Fruit fly (Drosophila melanogaster) whole organism, embryonic: ENCODE measurements around the gene CG32488.

ENCODE experiments used
- CG12155 ChIP-seq: fragments of 200-800 bp; sonication (Bioruptor generic); optimal IDR thresholded peaks from 3 replicates; lab custom pipeline; 2016; ENCODE audit warnings: missing biosample characterization, missing genetic modification characterization
- CG15696 ChIP-seq: fragments of 200-800 bp; sonication (Bioruptor generic); optimal IDR thresholded peaks from 2 replicates; lab custom pipeline; 2019; ENCODE audit warnings: missing biosample characterization, mild to moderate bottlenecking, missing genetic modification characterization, moderate library complexity
- CG30431 ChIP-seq: fragments of 200-800 bp; sonication (Bioruptor generic); optimal IDR thresholded peaks from 2 replicates; lab custom pipeline; 2017; ENCODE audit warnings: missing biosample characterization, missing genetic modification characterization
- CG3995 ChIP-seq: fragments of 200-800 bp; sonication (Bioruptor generic); optimal IDR thresholded peaks from 3 replicates; lab custom pipeline; 2016; ENCODE audit warnings: missing biosample characterization, missing genetic modification characterization
- CG6765 ChIP-seq: fragments of 200-800 bp; sonication (Bioruptor generic); optimal IDR thresholded peaks from 3 replicates; lab custom pipeline; 2017; ENCODE audit warnings: missing biosample characterization, mild to moderate bottlenecking, missing genetic modification characterization
- abd-A ChIP-seq: fragments of 200-800 bp; sonication (Bioruptor generic); optimal IDR thresholded peaks from 3 replicates; lab custom pipeline; 2019; ENCODE audit warnings: missing biosample characterization, mild to moderate bottlenecking, missing genetic modification characterization, moderate library complexity
- bsh ChIP-seq, 2 experiments: fragments of 200-800 bp; sonication (Bioruptor generic); optimal IDR thresholded peaks; 2 replicates each; lab custom pipeline; 2017 to 2018; ENCODE audit warnings: mild to moderate bottlenecking in 2 of 2, missing biosample characterization in 2 of 2, missing genetic modification characterization in 2 of 2, moderate library complexity in 1 of 2
- lab ChIP-seq: fragments of 200-800 bp; sonication (Bioruptor generic); optimal IDR thresholded peaks from 3 replicates; lab custom pipeline; 2017; ENCODE audit warnings: missing biosample characterization, missing genetic modification characterization, mild to moderate bottlenecking, moderate library complexity, missing genetic modification reagents
- nmo ChIP-seq: fragments of 200-800 bp; sonication (Bioruptor generic); optimal IDR thresholded peaks from 2 replicates; lab custom pipeline; 2018; ENCODE audit warnings: missing biosample characterization, mild to moderate bottlenecking, missing genetic modification characterization, moderate library complexity
- pnt ChIP-seq: fragments of 200-800 bp; sonication (Bioruptor generic); optimal IDR thresholded peaks from 3 replicates; lab custom pipeline; 2016; ENCODE audit warnings: missing biosample characterization, missing genetic modification characterization
- sima ChIP-seq: fragments of 200-800 bp; sonication (Bioruptor generic); optimal IDR thresholded peaks from 2 replicates; lab custom pipeline; 2016; ENCODE audit warnings: missing biosample characterization, missing genetic modification characterization

DNA sequence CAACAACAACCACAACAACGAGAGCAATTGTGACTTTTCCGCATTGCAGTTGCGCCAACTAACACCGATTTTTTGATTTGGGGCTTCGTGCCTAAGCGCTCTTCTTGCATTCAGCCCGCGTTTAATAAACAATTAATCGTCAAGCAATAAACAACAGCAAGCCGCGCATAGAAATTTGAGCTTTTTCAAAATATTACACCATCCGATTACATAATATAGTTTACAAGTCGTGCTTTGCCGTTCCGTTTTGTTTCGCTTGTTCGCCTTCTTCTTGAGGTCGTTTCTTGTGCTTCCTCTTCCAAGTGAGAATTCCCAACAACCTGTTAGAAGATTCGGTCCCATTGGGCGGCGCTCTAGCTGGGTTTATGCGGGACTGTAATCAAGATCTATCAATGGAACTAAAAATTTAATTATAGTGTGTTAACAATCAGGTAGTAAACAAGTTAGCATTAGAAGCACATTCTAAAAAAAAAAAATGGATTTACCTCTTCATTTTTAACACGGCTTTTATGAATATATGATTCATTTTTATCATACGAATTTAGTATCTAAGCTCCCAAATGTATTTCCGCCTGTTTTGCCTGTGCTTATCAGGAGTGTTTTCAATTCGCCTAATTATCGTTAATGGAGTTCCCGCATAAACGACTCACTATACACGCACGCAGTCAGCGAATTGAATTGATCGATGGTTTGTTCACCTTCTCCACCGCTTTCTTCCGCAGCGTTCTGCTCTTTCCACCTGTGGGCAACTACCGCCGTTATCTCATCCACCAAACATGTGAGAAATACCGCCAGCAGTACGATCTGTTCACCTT, 20.1 kb upstream of the CG32488 start:
- TF ChIP-seq pnt (GFP tag; lab: Kevin White, UChicago): peak; percentile 48
- TF ChIP-seq lab (GFP tag; lab: Kevin White, UChicago): peak; percentile 92
- TF ChIP-seq CG15696: peak; percentile 88
- TF ChIP-seq CG3995 (GFP tag; lab: Kevin White, UChicago): peak; percentile 58
- peak; percentile 94 for TF ChIP-seq nmo (GFP tag; lab: Kevin White, UChicago)
- TF ChIP-seq bsh (GFP tag; optimal IDR thresholded peaks at IDR 0.05; lab: Kevin White, UChicago): peak; percentile 73 to 88
- peak; percentile 58 for TF ChIP-seq CG30431 (GFP tag; lab: Kevin White, UChicago)
- peak; percentile 85 for TF ChIP-seq CG6765 (GFP tag; lab: Kevin White, UChicago)
- TF ChIP-seq abd-A (tag; lab: Kevin White, UChicago): no peak
- peak; percentile 72 for TF ChIP-seq CG12155 (GFP tag; lab: Kevin White, UChicago)
- TF ChIP-seq sima (GFP tag; lab: Kevin White, UChicago): peak; percentile 63
